Worm (Caenorhabditis elegans): ENCODE measurements around the gene F58A4.2.

ce11 chrIII:9561158-9561557, 39.4 kb downstream of the F58A4.2 start, which contains the start of gene C48B4.8:
- TF ChIP-seq lsy-2 (tag; optimal IDR thresholded peaks at IDR 0.05) (no peak), lin-14 (GFP tag; optimal IDR thresholded peaks at IDR 0.05) (no peak), unc-62 (GFP tag; optimal IDR thresholded peaks at IDR 0.05) (no peak), unc-86 (tag; optimal IDR thresholded peaks at IDR 0.05) (no peak), aly-2 (tag; optimal IDR thresholded peaks at IDR 0.05) (no peak), ama-1 (optimal IDR thresholded peaks at IDR 0.05) (no peak), ztf-4 (tag; optimal IDR thresholded peaks at IDR 0.05) (no peak)

Data from whole organism, L1 larva.